Fruit fly (Drosophila melanogaster) whole organism, prepupa: ENCODE measurements around the gene CG34242.

Source experiments
- CG10631 ChIP-seq: fragments of 200-800 bp; sonication (Bioruptor generic); optimal IDR thresholded peaks from 2 replicates; lab custom pipeline; 2016; ENCODE audit warnings: missing biosample characterization, missing genetic modification characterization
- CG15336 ChIP-seq: fragments of 200-800 bp; sonication (Bioruptor generic); IDR thresholded peaks from 2 replicates; pipeline ENCODE4 v1.3.6; 2022; ENCODE audit warnings: missing biosample characterization, missing genetic modification characterization
- CG31627 ChIP-seq: fragments of 200-800 bp; sonication (Bioruptor generic); optimal IDR thresholded peaks from 3 replicates; lab custom pipeline; 2016; ENCODE audit warnings: missing biosample characterization, missing genetic modification characterization
- CG34406 ChIP-seq: fragments of 200-800 bp; sonication (Bioruptor generic); optimal IDR thresholded peaks from 3 replicates; lab custom pipeline; 2016; ENCODE audit warnings: missing biosample characterization, missing genetic modification characterization
- CG6854 ChIP-seq: fragments of 200-800 bp; sonication (Bioruptor generic); optimal IDR thresholded peaks from 2 replicates; lab custom pipeline; 2017; ENCODE audit warnings: missing biosample characterization, mild to moderate bottlenecking, missing genetic modification characterization
- CG7368 ChIP-seq: fragments of 200-800 bp; sonication (Bioruptor generic); optimal IDR thresholded peaks from 3 replicates; lab custom pipeline; 2016; ENCODE audit warnings: missing biosample characterization, missing genetic modification characterization
- Eip78C ChIP-seq: fragments of 200-800 bp; sonication (Bioruptor generic); peaks from one replicate; lab custom pipeline; 2016; ENCODE audit warnings: missing biosample characterization, missing genetic modification characterization
- Hr39 ChIP-seq: fragments of 200-800 bp; sonication (Bioruptor generic); optimal IDR thresholded peaks from 2 replicates; lab custom pipeline; 2016; ENCODE audit warnings: missing biosample characterization, missing genetic modification characterization
- Lpt ChIP-seq: fragments of 200-800 bp; sonication (Bioruptor generic); optimal IDR thresholded peaks from 3 replicates; lab custom pipeline; 2016; ENCODE audit warnings: missing biosample characterization, missing genetic modification characterization
- dac ChIP-seq: fragments of 200-800 bp; sonication (Bioruptor generic); optimal IDR thresholded peaks from 2 replicates; lab custom pipeline; 2017; ENCODE audit warnings: missing biosample characterization, mild to moderate bottlenecking, missing genetic modification characterization
- fd59A ChIP-seq: fragments of 200-800 bp; sonication (Bioruptor generic); optimal IDR thresholded peaks from 2 replicates; lab custom pipeline; 2017; ENCODE audit warnings: missing biosample characterization, mild to moderate bottlenecking, missing genetic modification characterization, missing genetic modification reagents
- pdm3 ChIP-seq: fragments of 200-800 bp; sonication (Bioruptor generic); optimal IDR thresholded peaks from 3 replicates; lab custom pipeline; 2016; ENCODE audit warnings: missing biosample characterization, missing genetic modification characterization

DNA sequence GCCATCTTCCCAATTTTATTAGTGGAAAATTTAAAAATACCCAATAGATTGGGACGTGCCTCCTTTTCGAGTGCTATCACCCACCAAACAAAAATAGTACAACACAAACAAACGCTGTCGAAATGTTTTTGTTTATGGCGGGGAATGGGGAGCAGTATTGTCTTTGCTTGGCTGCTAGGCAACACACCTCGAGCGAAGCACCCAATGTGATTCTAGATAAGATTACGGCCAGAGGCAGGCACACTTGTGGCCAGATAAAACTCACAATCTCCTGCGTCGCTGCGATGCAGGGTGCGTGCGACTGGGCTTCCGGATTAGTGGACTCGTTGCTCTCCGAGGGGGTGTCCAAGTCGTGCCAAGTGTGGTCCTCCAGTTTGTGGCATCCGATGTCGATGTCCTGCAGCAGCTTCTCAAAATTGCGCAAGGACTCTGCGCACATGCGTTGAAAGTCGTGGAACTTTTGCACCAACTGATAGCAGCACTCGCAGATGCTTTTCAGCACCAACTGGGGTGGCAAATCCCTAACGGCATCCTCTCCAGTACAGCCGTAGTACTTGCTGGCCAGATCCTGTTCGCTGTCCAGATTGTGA, 26.7 kb upstream of the CG34242 start:
- TF ChIP-seq CG31627 (GFP tag; lab: Kevin White, UChicago) (no peak), fd59A (no peak), dac (GFP tag; lab: Kevin White, UChicago) (no peak), CG10631 (GFP tag; lab: Kevin White, UChicago) (no peak), CG7368 (no peak), Eip78C (GFP tag; lab: Kevin White, UChicago) (no peak), CG34406 (GFP tag; lab: Kevin White, UChicago) (no peak), CG15336 (GFP tag; lab: Robert Waterston, UW) (no peak), CG6854 (GFP tag; lab: Kevin White, UChicago) (no peak), Lpt (GFP tag; lab: Kevin White, UChicago) (no peak), pdm3 (GFP tag; lab: Kevin White, UChicago) (no peak), Hr39 (no peak)
